Worm (Caenorhabditis elegans): ENCODE data around the gene Y70C5A.4.
A peak's percentile ranks its signal among the peaks of the same experiment; 100 is the strongest.

The Y70C5A.4 gene

ce11 chrV:16620874-16621273, 3.3 kb downstream of the Y70C5A.4 start, which contains the start of gene Y70C5A.3:
Gene Y70C5A.3, minus strand, starts transcription at chrV:16620923.
- TF ChIP-seq elt-3 (tag; optimal IDR thresholded peaks at IDR 0.05) (no peak), ceh-39 (tag; optimal IDR thresholded peaks at IDR 0.05) (no peak)

- TF ChIP-seq nhr-28 (tag; optimal IDR thresholded peaks at IDR 0.05), result no peak
- TF ChIP-seq ztf-11 (tag; optimal IDR thresholded peaks at IDR 0.05), result no peak
- TF ChIP-seq ham-2 (GFP tag; optimal IDR thresholded peaks at IDR 0.05), result no peak
- no peak for TF ChIP-seq ces-1 (GFP tag; optimal IDR thresholded peaks at IDR 0.05)
- no peak for TF ChIP-seq bed-3 (GFP tag; optimal IDR thresholded peaks at IDR 0.05)
- TF ChIP-seq cnd-1 (tag; optimal IDR thresholded peaks at IDR 0.05), result peak; percentile 51
- no peak for TF ChIP-seq nhr-2 (tag; optimal IDR thresholded peaks at IDR 0.05)
- TF ChIP-seq elt-1 (tag; optimal IDR thresholded peaks at IDR 0.05; ENCODE audit: borderline replicate concordance, insufficient read depth), result no peak
- peak; percentile 66 for TF ChIP-seq M03D4.4 (tag; optimal IDR thresholded peaks at IDR 0.05)
- no peak for TF ChIP-seq ceh-83 (GFP tag; optimal IDR thresholded peaks at IDR 0.05)
- no peak for TF ChIP-seq zip-8 (tag; optimal IDR thresholded peaks at IDR 0.05)
- peak; percentile 36 for TF ChIP-seq sem-2 (GFP tag; optimal IDR thresholded peaks at IDR 0.05)
- peak; percentile 47 for TF ChIP-seq drap-1 (GFP tag; optimal IDR thresholded peaks at IDR 0.05)
- no peak for TF ChIP-seq mab-5 (tag; optimal IDR thresholded peaks at IDR 0.05)
- TF ChIP-seq flh-1 (GFP tag; optimal IDR thresholded peaks at IDR 0.05), result peak; percentile 17
- peak; percentile 75 for TF ChIP-seq sptf-1 (tag; optimal IDR thresholded peaks at IDR 0.05)
- no peak for TF ChIP-seq elt-3 (tag; optimal IDR thresholded peaks at IDR 0.05)
- no peak for TF ChIP-seq tbx-8 (GFP tag; optimal IDR thresholded peaks at IDR 0.05)
- no peak for TF ChIP-seq unc-39 (tag; optimal IDR thresholded peaks at IDR 0.05)
- no peak for TF ChIP-seq pha-4 (tag; optimal IDR thresholded peaks at IDR 0.05)
- TF ChIP-seq lin-32 (GFP tag; optimal IDR thresholded peaks at IDR 0.05), result no peak
- TF ChIP-seq unc-62 (GFP tag; optimal IDR thresholded peaks at IDR 0.05), result no peak
- no peak for TF ChIP-seq nhr-76 (tag; optimal IDR thresholded peaks at IDR 0.05)
- TF ChIP-seq blmp-1 (tag; optimal IDR thresholded peaks at IDR 0.05), result no peak
- TF ChIP-seq hlh-1 (tag; optimal IDR thresholded peaks at IDR 0.05), result peak; percentile 3
- TF ChIP-seq ceh-43 (GFP tag; optimal IDR thresholded peaks at IDR 0.05), result no peak
- TF ChIP-seq unc-120 (tag; optimal IDR thresholded peaks at IDR 0.05; ENCODE audit: poor library complexity, severe bottlenecking), result no peak
- TF ChIP-seq nhr-12 (tag; optimal IDR thresholded peaks at IDR 0.05), result no peak
- TF ChIP-seq mls-2 (tag; optimal IDR thresholded peaks at IDR 0.05), result peak; percentile 14
- no peak for TF ChIP-seq mep-1 (tag; optimal IDR thresholded peaks at IDR 0.05)
- TF ChIP-seq snpc-4 (tag; optimal IDR thresholded peaks at IDR 0.05), result no peak
- TF ChIP-seq nhr-237 (tag; optimal IDR thresholded peaks at IDR 0.05), result no peak
- no peak for TF ChIP-seq ceh-39 (tag; optimal IDR thresholded peaks at IDR 0.05)
- TF ChIP-seq lsy-2 (tag; optimal IDR thresholded peaks at IDR 0.05), result no peak
- TF ChIP-seq lin-13 (tag; optimal IDR thresholded peaks at IDR 0.05), result no peak
Observed at ce11 chrV:16621894-16622293, 4.3 kb downstream of the Y70C5A.4 start.

ce11 chrV:16622754-16623261, 5.2 kb downstream of the Y70C5A.4 start, which contains the start of gene Y70C5A.2:
Gene Y70C5A.2, minus strand, starts transcription at chrV:16623211.
- TF ChIP-seq bed-3 (GFP tag; optimal IDR thresholded peaks at IDR 0.05), result no peak
- no peak for TF ChIP-seq mab-5 (tag; optimal IDR thresholded peaks at IDR 0.05)
- no peak for TF ChIP-seq mls-2 (tag; optimal IDR thresholded peaks at IDR 0.05)
- no peak for TF ChIP-seq flh-1 (GFP tag; optimal IDR thresholded peaks at IDR 0.05)
- no peak for TF ChIP-seq nhr-76 (tag; optimal IDR thresholded peaks at IDR 0.05)
- TF ChIP-seq unc-39 (tag; optimal IDR thresholded peaks at IDR 0.05), result no peak
- TF ChIP-seq nhr-2 (tag; optimal IDR thresholded peaks at IDR 0.05), result no peak
- no peak for TF ChIP-seq mep-1 (tag; optimal IDR thresholded peaks at IDR 0.05)
- TF ChIP-seq lsy-2 (tag; optimal IDR thresholded peaks at IDR 0.05), result no peak
- no peak for TF ChIP-seq snpc-4 (tag; optimal IDR thresholded peaks at IDR 0.05)
- no peak for TF ChIP-seq ces-1 (GFP tag; optimal IDR thresholded peaks at IDR 0.05)
- TF ChIP-seq blmp-1 (tag; optimal IDR thresholded peaks at IDR 0.05), result no peak
- TF ChIP-seq unc-62 (GFP tag; optimal IDR thresholded peaks at IDR 0.05), result no peak
- no peak for TF ChIP-seq lin-32 (GFP tag; optimal IDR thresholded peaks at IDR 0.05)
- no peak for TF ChIP-seq ceh-39 (tag; optimal IDR thresholded peaks at IDR 0.05)

- TF ChIP-seq mep-1 (tag; optimal IDR thresholded peaks at IDR 0.05) (no peak), bed-3 (GFP tag; optimal IDR thresholded peaks at IDR 0.05) (no peak), drap-1 (GFP tag; optimal IDR thresholded peaks at IDR 0.05) (no peak), unc-39 (tag; optimal IDR thresholded peaks at IDR 0.05) (no peak), unc-62 (GFP tag; optimal IDR thresholded peaks at IDR 0.05) (no peak), nhr-237 (tag; optimal IDR thresholded peaks at IDR 0.05) (no peak), mab-5 (tag; optimal IDR thresholded peaks at IDR 0.05) (no peak), hlh-1 (tag; optimal IDR thresholded peaks at IDR 0.05) (no peak), lsy-2 (tag; optimal IDR thresholded peaks at IDR 0.05) (no peak), unc-120 (tag; optimal IDR thresholded peaks at IDR 0.05; ENCODE audit: poor library complexity, severe bottlenecking) (no peak), ceh-83 (GFP tag; optimal IDR thresholded peaks at IDR 0.05) (no peak), snpc-4 (tag; optimal IDR thresholded peaks at IDR 0.05) (no peak), nhr-12 (tag; optimal IDR thresholded peaks at IDR 0.05) (no peak), blmp-1 (tag; optimal IDR thresholded peaks at IDR 0.05) (no peak), tbx-8 (GFP tag; optimal IDR thresholded peaks at IDR 0.05) (no peak), cnd-1 (tag; optimal IDR thresholded peaks at IDR 0.05) (no peak), M03D4.4 (tag; optimal IDR thresholded peaks at IDR 0.05) (no peak), ceh-39 (tag; optimal IDR thresholded peaks at IDR 0.05) (no peak), elt-3 (tag; optimal IDR thresholded peaks at IDR 0.05) (no peak), nhr-2 (tag; optimal IDR thresholded peaks at IDR 0.05) (no peak)
Observed at ce11 chrV:16627962-16628361, 10.4 kb downstream of the Y70C5A.4 start, which contains the start of gene oac-53. Gene oac-53, minus strand, starts transcription at chrV:16627970.

Data from whole organism, mixed stage, embryonic.